Worm (Caenorhabditis elegans) whole organism, late embryonic: ENCODE results near the gene fkh-7.

Source experiments
- C08G9.2 ChIP-seq: sonication (generic microtip); optimal IDR thresholded peaks from 2 replicates; lab custom pipeline; 2016; ENCODE audit warnings: mild to moderate bottlenecking, missing genetic modification characterization, moderate library complexity, missing compliant biosample characterization
- T23F11.4 ChIP-seq: fragments of 200-800 bp; sonication (Bioruptor generic); optimal IDR thresholded peaks from 2 replicates; lab custom pipeline; 2018; ENCODE audit warnings: mild to moderate bottlenecking, missing genetic modification characterization, missing compliant biosample characterization
- ceh-19 ChIP-seq: fragments of 200-800 bp; sonication (Bioruptor generic); optimal IDR thresholded peaks from 2 replicates; lab custom pipeline; 2018; ENCODE audit warnings: mild to moderate bottlenecking, missing genetic modification characterization, missing compliant biosample characterization
- ceh-2 ChIP-seq: sonication (generic microtip); optimal IDR thresholded peaks from 2 replicates; lab custom pipeline; 2016; ENCODE audit warnings: missing genotype, missing genetic modification characterization, missing compliant biosample characterization
- ceh-30 ChIP-seq: fragments of 150-350 bp; optimal IDR thresholded peaks from 2 replicates; lab custom pipeline; 2014; ENCODE audit warnings: missing biosample characterization, missing genetic modification characterization
- ceh-34 ChIP-seq: sonication (generic microtip); optimal IDR thresholded peaks from 2 replicates; lab custom pipeline; 2016; ENCODE audit warnings: mild to moderate bottlenecking, missing genetic modification characterization, missing compliant biosample characterization
- ceh-48 ChIP-seq: sonication (generic microtip); optimal IDR thresholded peaks from 2 replicates; lab custom pipeline; 2016; ENCODE audit warnings: missing genetic modification characterization, inconsistent platforms, missing compliant biosample characterization
- ceh-6 ChIP-seq: fragments of 200-800 bp; sonication (Bioruptor generic); optimal IDR thresholded peaks from 2 replicates; lab custom pipeline; 2018; ENCODE audit warnings: mild to moderate bottlenecking, missing genetic modification characterization, missing compliant biosample characterization
- dve-1 ChIP-seq: sonication (generic microtip); optimal IDR thresholded peaks from 2 replicates; lab custom pipeline; 2017; ENCODE audit warnings: antibody characterized with exemption, mild to moderate bottlenecking, missing genetic modification characterization, missing compliant biosample characterization
- elt-2 ChIP-seq: sonication (generic microtip); optimal IDR thresholded peaks from 2 replicates; lab custom pipeline; 2016; ENCODE audit warnings: missing genetic modification reagents, missing genetic modification characterization, missing compliant biosample characterization
- hlh-13 ChIP-seq: fragments of 200-800 bp; sonication (Bioruptor generic); optimal IDR thresholded peaks from 2 replicates; lab custom pipeline; 2018; ENCODE audit warnings: mild to moderate bottlenecking, missing genetic modification characterization, missing compliant biosample characterization
- hlh-8 ChIP-seq: sonication (generic microtip); optimal IDR thresholded peaks from 2 replicates; lab custom pipeline; 2016; ENCODE audit warnings: missing genotype, missing genetic modification characterization, missing compliant biosample characterization
- lin-11 ChIP-seq: fragments of 200-800 bp; sonication (Bioruptor generic); optimal IDR thresholded peaks from 2 replicates; lab custom pipeline; 2018; ENCODE audit warnings: mild to moderate bottlenecking, missing genetic modification characterization, missing compliant biosample characterization
- nfya-1 ChIP-seq: sonication (generic microtip); optimal IDR thresholded peaks from 2 replicates; lab custom pipeline; 2017; ENCODE audit warnings: missing genetic modification characterization, mild to moderate bottlenecking, missing compliant biosample characterization, antibody characterized with exemption, moderate library complexity
- nhr-11 ChIP-seq: fragments of 150-350 bp; optimal IDR thresholded peaks from 2 replicates; lab custom pipeline; 2014; ENCODE audit warnings: missing biosample characterization, missing genetic modification characterization
- odd-2 ChIP-seq: sonication (generic microtip); optimal IDR thresholded peaks from 2 replicates; lab custom pipeline; 2017; ENCODE audit warnings: antibody characterized with exemption, mild to moderate bottlenecking, missing genetic modification characterization, missing compliant biosample characterization
- pax-1 ChIP-seq: fragments of 150-350 bp; optimal IDR thresholded peaks from 2 replicates; lab custom pipeline; 2014; ENCODE audit warnings: missing biosample characterization, missing genetic modification characterization
- pha-2 ChIP-seq: sonication (generic microtip); optimal IDR thresholded peaks from 2 replicates; lab custom pipeline; 2017; ENCODE audit warnings: mild to moderate bottlenecking, missing genetic modification characterization, missing compliant biosample characterization
- pqm-1 ChIP-seq: sonication (generic microtip); optimal IDR thresholded peaks from 2 replicates; lab custom pipeline; 2016; ENCODE audit warnings: missing genetic modification characterization, missing compliant biosample characterization
- pros-1 ChIP-seq: fragments of 150-350 bp; optimal IDR thresholded peaks from 2 replicates; lab custom pipeline; 2014; ENCODE audit warnings: missing biosample characterization, missing genetic modification reagents, missing genetic modification characterization
- ref-2 ChIP-seq: sonication (generic microtip); optimal IDR thresholded peaks from 2 replicates; lab custom pipeline; 2016; ENCODE audit warnings: missing genetic modification characterization, missing compliant biosample characterization
- rnt-1 ChIP-seq: sonication (generic microtip); optimal IDR thresholded peaks from 2 replicates; lab custom pipeline; 2016; ENCODE audit warnings: missing genetic modification characterization, missing compliant biosample characterization
- sdc-2 ChIP-seq: sonication (generic microtip); optimal IDR thresholded peaks from 2 replicates; lab custom pipeline; 2016; ENCODE audit warnings: missing genotype, missing genetic modification characterization, missing compliant biosample characterization
- syd-9 ChIP-seq: sonication (generic microtip); optimal IDR thresholded peaks from 2 replicates; lab custom pipeline; 2016; ENCODE audit warnings: mild to moderate bottlenecking, missing genetic modification characterization, moderate library complexity, missing compliant biosample characterization
- ttx-3 ChIP-seq: sonication (generic microtip); optimal IDR thresholded peaks from 2 replicates; lab custom pipeline; 2016; ENCODE audit warnings: missing genetic modification reagents, missing genetic modification characterization, missing compliant biosample characterization
- unc-42 ChIP-seq: sonication (generic microtip); optimal IDR thresholded peaks from 2 replicates; lab custom pipeline; 2016; ENCODE audit warnings: missing genotype, missing genetic modification characterization, missing compliant biosample characterization
- unc-55 ChIP-seq: sonication (generic microtip); optimal IDR thresholded peaks from 2 replicates; lab custom pipeline; 2017; ENCODE audit warnings: missing biosample characterization, missing genetic modification reagents, missing genetic modification characterization
- unc-86 ChIP-seq: sonication (generic microtip); optimal IDR thresholded peaks from 2 replicates; lab custom pipeline; 2016; ENCODE audit warnings: missing genetic modification characterization, missing compliant biosample characterization
- zip-5 ChIP-seq: sonication (generic microtip); optimal IDR thresholded peaks from 2 replicates; lab custom pipeline; 2016; ENCODE audit warnings: missing genetic modification characterization, missing compliant biosample characterization
- ztf-16 ChIP-seq: sonication (generic microtip); optimal IDR thresholded peaks from 2 replicates; lab custom pipeline; 2017; ENCODE audit warnings: missing genetic modification characterization, missing compliant biosample characterization

fkh-7 gene

DNA sequence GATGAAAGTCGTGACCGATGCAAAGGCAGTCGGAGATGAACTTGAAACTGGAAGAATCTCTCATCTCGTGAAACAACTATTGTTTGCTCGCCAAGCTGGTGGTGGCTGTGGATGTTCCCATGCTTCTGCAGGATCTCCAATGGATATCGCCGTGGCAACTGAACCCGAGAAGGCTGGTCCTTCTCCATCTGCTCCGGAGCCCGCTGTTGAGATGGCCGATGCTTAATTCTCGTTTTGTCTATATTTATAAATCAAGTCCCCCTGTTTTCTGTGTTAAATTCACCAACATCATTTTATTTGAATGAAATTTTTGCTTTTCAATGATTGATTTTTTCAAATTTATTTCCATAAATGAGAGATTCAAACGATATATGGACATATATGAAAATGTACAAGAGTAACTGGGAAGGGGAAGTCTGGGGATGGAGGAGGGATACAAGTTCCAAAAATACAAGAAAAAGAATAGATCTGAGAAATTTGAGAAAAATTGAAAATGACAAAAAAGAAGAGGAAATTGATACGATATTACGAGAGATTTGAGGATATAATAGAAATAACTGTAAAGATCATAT is 66.4 kb downstream of the fkh-7 start:
- no peak for TF ChIP-seq unc-86 (tag; lab: Kevin White, UChicago)
- no peak for TF ChIP-seq C08G9.2
- TF ChIP-seq ceh-48 (tag; lab: Kevin White, UChicago) = no peak
- TF ChIP-seq pha-2 = no peak
- TF ChIP-seq unc-42 (tag; lab: Kevin White, UChicago) = no peak
- TF ChIP-seq ttx-3 = no peak
- TF ChIP-seq hlh-8 (tag; lab: Kevin White, UChicago) = no peak
- no peak for TF ChIP-seq nhr-11 (tag; lab: Kevin White, UChicago)
- no peak for TF ChIP-seq pax-1
- TF ChIP-seq pqm-1 (tag; lab: Kevin White, UChicago) = no peak
- no peak for TF ChIP-seq syd-9
- TF ChIP-seq ceh-2 (tag; lab: Kevin White, UChicago) = no peak
- no peak for TF ChIP-seq sdc-2 (tag; lab: Kevin White, UChicago)
- no peak for TF ChIP-seq ztf-16 (tag; lab: Kevin White, UChicago)

DNA sequence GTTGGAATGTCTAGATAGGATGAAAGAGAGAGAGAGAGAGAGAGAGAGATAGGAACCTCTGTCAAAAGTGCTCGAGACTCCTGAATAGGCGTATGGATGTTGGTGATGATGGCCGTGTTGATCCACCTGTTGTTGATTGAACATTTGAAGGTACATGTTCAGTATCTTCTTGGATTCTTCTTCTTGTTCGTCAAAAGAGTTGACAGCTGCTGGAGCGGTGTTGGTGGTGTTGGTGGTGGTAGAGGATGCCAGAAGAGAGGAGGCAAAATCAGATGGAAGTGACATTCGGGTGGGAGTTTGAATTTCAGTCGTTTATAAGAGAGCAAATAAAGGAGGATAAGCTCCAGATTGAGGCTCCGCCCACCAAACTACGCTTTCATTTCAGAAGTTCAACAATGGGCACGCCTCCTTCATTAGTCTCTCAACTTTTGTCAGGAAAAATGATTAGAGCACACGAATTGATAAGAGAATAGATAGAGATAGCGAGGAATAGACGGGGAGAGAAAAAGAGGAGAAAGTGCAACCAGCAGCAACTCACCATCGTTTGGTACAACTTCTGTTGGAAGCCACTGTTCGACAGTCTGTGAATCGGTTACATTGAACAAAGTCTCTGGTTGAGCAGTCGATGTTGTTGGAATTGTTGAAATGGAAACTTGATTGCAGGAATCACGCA is 68.5 kb downstream of the fkh-7 start:
- peak; percentile 7 for TF ChIP-seq dve-1 (tag; lab: Kevin White, UChicago)
- peak; percentile 71 for TF ChIP-seq elt-2
- TF ChIP-seq odd-2 (tag; lab: Kevin White, UChicago) = no peak

DNA sequence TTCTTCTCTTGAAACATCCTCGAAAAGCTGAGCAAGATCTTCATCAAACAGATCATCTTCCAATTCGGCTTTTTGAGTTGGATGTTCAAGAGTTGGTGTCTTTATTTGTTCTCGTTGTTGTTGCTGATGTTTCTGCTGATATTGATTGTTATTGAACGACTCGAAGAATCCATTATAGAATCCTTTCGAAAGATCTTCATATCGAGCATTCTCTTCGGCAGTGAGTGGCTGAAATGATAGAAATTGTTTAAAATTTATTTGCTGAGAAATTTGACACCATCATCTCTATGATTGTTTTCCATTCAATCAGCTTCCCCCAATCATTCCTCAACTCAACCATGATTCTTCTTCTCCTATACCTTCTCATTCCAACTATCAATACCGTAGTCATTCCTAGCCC is 69.2 kb downstream of the fkh-7 start, which contains the start of gene clec-178:
Gene clec-178 (plus strand): TSS at position 301 of the 400 bp plus-strand sequence.
- TF ChIP-seq T23F11.4 (GFP tag; lab: Kevin White, UChicago) (no peak), rnt-1 (tag; lab: Kevin White, UChicago) (no peak), pros-1 (tag; lab: Kevin White, UChicago) (no peak), elt-2 (no peak)

DNA sequence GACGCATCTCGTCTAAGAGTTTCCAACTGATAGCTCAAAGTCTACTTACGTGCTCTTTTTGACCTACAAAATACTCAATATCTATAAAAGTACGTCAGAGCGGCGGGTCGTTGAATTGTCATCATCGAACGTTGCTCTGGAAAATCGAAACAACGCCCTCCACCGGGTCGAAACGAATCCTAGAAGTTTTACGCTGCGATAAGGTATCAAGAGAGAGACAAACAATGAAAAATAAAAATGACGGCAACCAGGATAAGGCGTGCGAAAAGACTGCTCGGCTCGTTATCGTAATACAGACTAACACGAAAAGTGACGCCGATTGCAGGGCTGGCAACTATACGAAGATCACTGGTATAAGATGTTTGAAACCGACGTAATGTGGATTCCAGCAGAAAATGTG is 69.7 kb downstream of the fkh-7 start:
- TF ChIP-seq unc-86 (tag; lab: Kevin White, UChicago) (no peak), elt-2 (peak; percentile 57)

DNA sequence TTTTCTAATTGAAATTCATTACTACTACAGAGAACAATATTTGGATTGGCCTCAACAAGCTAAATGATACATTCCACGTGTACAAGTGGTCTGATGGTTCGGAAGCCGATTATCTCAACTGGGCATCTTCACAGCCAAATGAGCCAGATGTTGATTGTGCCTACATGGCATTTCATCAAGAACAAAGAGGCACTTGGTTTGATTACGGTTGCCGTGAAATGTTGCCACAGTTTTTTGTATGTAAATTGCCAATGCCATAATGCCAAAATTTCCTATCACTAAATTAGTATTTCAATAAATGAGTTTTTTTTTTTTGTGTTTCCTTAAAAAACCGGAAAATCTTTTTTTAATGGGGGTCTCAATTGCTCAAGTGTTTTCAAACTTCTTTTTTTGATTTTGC is 70.2 kb downstream of the fkh-7 start:
- TF ChIP-seq rnt-1 (tag; lab: Kevin White, UChicago) (no peak), ceh-34 (tag; lab: Kevin White, UChicago) (no peak), ceh-48 (tag; lab: Kevin White, UChicago) (no peak), ceh-19 (GFP tag; lab: Kevin White, UChicago) (no peak), sdc-2 (tag; lab: Kevin White, UChicago) (no peak), unc-86 (tag; lab: Kevin White, UChicago) (no peak), hlh-13 (no peak), hlh-8 (tag; lab: Kevin White, UChicago) (no peak)

DNA sequence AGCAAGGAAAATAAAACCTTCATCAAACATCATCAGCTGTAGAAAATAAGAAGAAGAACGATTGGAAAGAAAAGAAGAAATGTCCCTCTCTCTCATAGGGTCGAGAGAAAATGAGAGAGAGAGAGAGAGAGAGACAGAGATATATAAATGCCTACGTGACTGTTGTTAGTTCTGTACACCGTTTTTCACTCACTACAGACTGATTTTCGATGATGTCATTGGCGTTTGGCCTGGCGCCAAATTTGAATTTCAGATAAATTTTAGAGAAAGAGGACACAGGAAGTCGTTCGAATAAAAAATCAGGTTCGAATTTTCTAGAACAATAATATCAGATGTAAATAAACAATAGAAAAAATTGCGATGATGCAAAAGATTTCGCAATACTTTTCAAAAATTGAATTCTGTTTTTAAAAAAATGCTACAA is 71.5 kb downstream of the fkh-7 start:
- TF ChIP-seq dve-1 (tag; lab: Kevin White, UChicago) = peak; percentile 60
- no peak for TF ChIP-seq lin-11 (tag; lab: Kevin White, UChicago)
- TF ChIP-seq nhr-11 (tag; lab: Kevin White, UChicago) = no peak
- peak; percentile 33 for TF ChIP-seq unc-55 (GFP tag; lab: Kevin White, UChicago)
- peak; percentile 57 for TF ChIP-seq ceh-30
- TF ChIP-seq ref-2 (tag; lab: Kevin White, UChicago) = no peak
- peak; percentile 22 for TF ChIP-seq nfya-1 (tag; lab: Kevin White, UChicago)
- TF ChIP-seq zip-5 = no peak
- TF ChIP-seq ceh-6 = no peak
